Worm (Caenorhabditis elegans) whole organism, L3 larva: ENCODE measurements around the gene Y54F10BM.21.

Experiments used
- R02D3.7 ChIP-seq: fragments of 150-350 bp; optimal IDR thresholded peaks from 2 replicates; lab custom pipeline; 2014; ENCODE audit warnings: missing biosample characterization, missing genetic modification characterization
- ZK546.5 ChIP-seq: sonication (generic microtip); optimal IDR thresholded peaks from 2 replicates; lab custom pipeline; 2017; ENCODE audit warnings: missing biosample characterization, missing genetic modification characterization
- aly-2 ChIP-seq: fragments of 150-350 bp; optimal IDR thresholded peaks from 2 replicates; lab custom pipeline; 2014; ENCODE audit warnings: missing biosample characterization, missing genetic modification characterization
- ceh-16 ChIP-seq: sonication (generic microtip); optimal IDR thresholded peaks from 2 replicates; lab custom pipeline; 2017; ENCODE audit warnings: missing biosample characterization, missing genetic modification characterization
- ceh-28 ChIP-seq: fragments of 150-350 bp; optimal IDR thresholded peaks from 2 replicates; lab custom pipeline; 2014; ENCODE audit warnings: missing biosample characterization, missing genetic modification reagents, missing genetic modification characterization
- ceh-82 ChIP-seq: fragments of 150-350 bp; optimal IDR thresholded peaks from 2 replicates; lab custom pipeline; 2014; ENCODE audit warnings: missing biosample characterization, missing genetic modification characterization
- ceh-9 ChIP-seq: sonication (generic microtip); optimal IDR thresholded peaks from 2 replicates; lab custom pipeline; 2018; ENCODE audit warnings: missing biosample characterization, missing genetic modification characterization
- daf-12 ChIP-seq: fragments of 150-350 bp; optimal IDR thresholded peaks from 2 replicates; lab custom pipeline; 2014; ENCODE audit warnings: missing biosample characterization, missing genetic modification reagents, missing genetic modification characterization
- egl-27 ChIP-seq: sonication (generic microtip); optimal IDR thresholded peaks from 4 replicates; lab custom pipeline; 2017; ENCODE audit warnings: missing biosample characterization, missing genetic modification reagents, missing genetic modification characterization
- egl-5 ChIP-seq: fragments of 150-350 bp; optimal IDR thresholded peaks from 2 replicates; lab custom pipeline; 2017; ENCODE audit warnings: missing biosample characterization, missing genetic modification reagents, missing genetic modification characterization, inconsistent platforms
- elt-1 ChIP-seq: fragments of 150-350 bp; optimal IDR thresholded peaks from 2 replicates; lab custom pipeline; 2014; ENCODE audit warnings: missing biosample characterization, missing genetic modification characterization
- elt-2 ChIP-seq: sonication (generic microtip); optimal IDR thresholded peaks from 2 replicates; lab custom pipeline; 2016; ENCODE audit warnings: missing genetic modification reagents, mild to moderate bottlenecking, missing genetic modification characterization, missing compliant biosample characterization
- elt-3 ChIP-seq, 3 experiments: fragments of 150-350 bp in 1 of 3; sonication (generic microtip) in 2 of 3; optimal IDR thresholded peaks; 2 replicates in 2 of 3; 4 replicates in 1 of 3; lab custom pipeline; 2014 to 2017; ENCODE audit warnings: missing biosample characterization in 3 of 3, missing genetic modification characterization in 3 of 3
- eor-1 ChIP-seq, 2 experiments: fragments of 150-350 bp; optimal IDR thresholded peaks; 2 replicates each; lab custom pipeline; 2014 to 2018; ENCODE audit warnings: missing biosample characterization in 2 of 2, missing genetic modification characterization in 2 of 2
- fkh-2 ChIP-seq: fragments of 150-350 bp; optimal IDR thresholded peaks from 2 replicates; lab custom pipeline; 2014; ENCODE audit warnings: missing biosample characterization, missing genetic modification reagents, missing genetic modification characterization
- fos-1 ChIP-seq: fragments of 150-350 bp; optimal IDR thresholded peaks from 2 replicates; lab custom pipeline; 2014; ENCODE audit warnings: missing biosample characterization, missing genetic modification characterization
- jun-1 ChIP-seq: fragments of 150-350 bp; optimal IDR thresholded peaks from 2 replicates; lab custom pipeline; 2014; ENCODE audit warnings: missing biosample characterization, missing genetic modification reagents, missing genetic modification characterization
- lin-15B ChIP-seq: fragments of 150-350 bp; optimal IDR thresholded peaks from 2 replicates; lab custom pipeline; 2014; ENCODE audit warnings: missing biosample characterization, missing genetic modification characterization
- mdl-1 ChIP-seq: fragments of 150-350 bp; optimal IDR thresholded peaks from 2 replicates; lab custom pipeline; 2014; ENCODE audit warnings: missing biosample characterization, missing genetic modification characterization
- mml-1 ChIP-seq: fragments of 150-350 bp; sonication (generic microtip); optimal IDR thresholded peaks from 3 replicates; lab custom pipeline; 2014; ENCODE audit warnings: missing biosample characterization, missing genetic modification characterization
- nhr-12 ChIP-seq: fragments of 150-350 bp; optimal IDR thresholded peaks from 2 replicates; lab custom pipeline; 2014; ENCODE audit warnings: missing biosample characterization, missing genetic modification characterization
- nhr-23 ChIP-seq: fragments of 150-350 bp; optimal IDR thresholded peaks from 2 replicates; lab custom pipeline; 2014; ENCODE audit warnings: missing biosample characterization, missing genetic modification reagents, missing genetic modification characterization
- nhr-25 ChIP-seq: sonication (generic microtip); optimal IDR thresholded peaks from 2 replicates; lab custom pipeline; 2017; ENCODE audit warnings: missing biosample characterization, missing genetic modification characterization
- nhr-67 ChIP-seq: fragments of 150-350 bp; optimal IDR thresholded peaks from 2 replicates; lab custom pipeline; 2014; ENCODE audit warnings: missing biosample characterization, missing genetic modification characterization
- pha-4 ChIP-seq: fragments of 150-350 bp; optimal IDR thresholded peaks from 2 replicates; lab custom pipeline; 2014; ENCODE audit warnings: missing biosample characterization, missing genetic modification reagents, missing genetic modification characterization
- pqm-1 ChIP-seq: fragments of 150-350 bp; optimal IDR thresholded peaks from 2 replicates; lab custom pipeline; 2017; ENCODE audit warnings: missing biosample characterization, missing genetic modification characterization, inconsistent platforms
- sea-2 ChIP-seq: fragments of 150-350 bp; sonication (generic microtip); optimal IDR thresholded peaks from 4 replicates; lab custom pipeline; 2014; ENCODE audit warnings: missing biosample characterization, missing genetic modification reagents, missing genetic modification characterization
- skn-1 ChIP-seq: fragments of 150-350 bp; optimal IDR thresholded peaks from 2 replicates; lab custom pipeline; 2014; ENCODE audit warnings: missing biosample characterization, missing genetic modification characterization
- unc-39 ChIP-seq: sonication (generic microtip); optimal IDR thresholded peaks from 4 replicates; lab custom pipeline; 2017; ENCODE audit warnings: missing biosample characterization, missing genetic modification characterization
- unc-62 ChIP-seq: fragments of 150-350 bp; sonication (generic microtip); optimal IDR thresholded peaks from 4 replicates; lab custom pipeline; 2014; ENCODE audit warnings: missing biosample characterization, missing genetic modification reagents, missing genetic modification characterization
- zag-1 ChIP-seq: fragments of 150-350 bp; optimal IDR thresholded peaks from 2 replicates; lab custom pipeline; 2014; ENCODE audit warnings: missing biosample characterization, missing genetic modification characterization
- ztf-4 ChIP-seq: fragments of 150-350 bp; optimal IDR thresholded peaks from 2 replicates; lab custom pipeline; 2014; ENCODE audit warnings: missing biosample characterization, missing genetic modification characterization

Y54F10BM.21 gene

ce11 chrIII:2239587-2240144 lies 37.3 kb upstream of the Y54F10BM.21 start, which contains the start of gene C39B5.10:
C39B5.10 (minus strand) TSS chrIII:2239637.
- no peak for TF ChIP-seq ZK546.5 (tag; lab: Kevin White, UChicago)
- peak; percentile 93 for TF ChIP-seq elt-2
- no peak for TF ChIP-seq nhr-12
- TF ChIP-seq mdl-1 = no peak
- TF ChIP-seq jun-1 (tag; lab: Kevin White, UChicago) = peak; percentile 35
- no peak for TF ChIP-seq aly-2 (tag; lab: Kevin White, UChicago)
- TF ChIP-seq pqm-1 = peak; percentile 79

- TF ChIP-seq nhr-23 = no peak
- TF ChIP-seq unc-39 (tag; lab: Kevin White, UChicago) = no peak
- TF ChIP-seq egl-27 (tag; lab: Kevin White, UChicago) = no peak
- no peak for TF ChIP-seq nhr-12
- TF ChIP-seq ceh-9 = no peak
- TF ChIP-seq ceh-82 (tag; lab: Kevin White, UChicago) = no peak
- no peak for TF ChIP-seq eor-1 (tag; optimal IDR thresholded peaks at IDR 0.05; lab: Kevin White, UChicago)
- TF ChIP-seq elt-1 (tag; lab: Kevin White, UChicago) = no peak
- TF ChIP-seq daf-12 (tag; lab: Kevin White, UChicago) = no peak
- TF ChIP-seq pha-4 (tag; lab: Kevin White, UChicago) = no peak
- TF ChIP-seq skn-1 (tag; lab: Kevin White, UChicago) = no peak
Measured at ce11 chrIII:2240471-2240870, 36.5 kb upstream of the Y54F10BM.21 start, which contains the start of gene srz-56. srz-56 (plus strand) TSS chrIII:2240771.

ce11 chrIII:2243617-2244016 lies 33.3 kb upstream of the Y54F10BM.21 start:
- TF ChIP-seq ceh-16 (tag; lab: Kevin White, UChicago) (no peak), mml-1 (tag; lab: Kevin White, UChicago) (no peak), elt-2 (no peak), nhr-25 (tag; lab: Kevin White, UChicago) (no peak), ceh-28 (no peak), lin-15B (tag; lab: Kevin White, UChicago) (no peak), R02D3.7 (tag; lab: Kevin White, UChicago) (no peak), nhr-12 (no peak), ceh-9 (no peak), fkh-2 (tag; lab: Kevin White, UChicago) (no peak), nhr-67 (tag; lab: Kevin White, UChicago) (no peak), skn-1 (tag; lab: Kevin White, UChicago) (no peak), pha-4 (tag; lab: Kevin White, UChicago) (no peak)
- TF ChIP-seq, all 47 proteins: peak for 0

ce11 chrIII:2245727-2246126 lies 31.2 kb upstream of the Y54F10BM.21 start, which contains the start of gene srd-67:
srd-67 (minus strand) TSS chrIII:2245827.
- no peak for TF ChIP-seq ZK546.5 (tag; lab: Kevin White, UChicago)
- TF ChIP-seq R02D3.7 (tag; lab: Kevin White, UChicago) = no peak
- no peak for TF ChIP-seq ceh-16 (tag; lab: Kevin White, UChicago)
- no peak for TF ChIP-seq sea-2 (GFP tag; lab: Kevin White, UChicago)
- no peak for TF ChIP-seq nhr-12
- TF ChIP-seq egl-5 = no peak
- TF ChIP-seq ztf-4 = no peak
- no peak for TF ChIP-seq elt-3 (tag; optimal IDR thresholded peaks at IDR 0.05; lab: Kevin White, UChicago)
- no peak for TF ChIP-seq mdl-1
- no peak for TF ChIP-seq unc-62
- TF ChIP-seq ceh-82 (tag; lab: Kevin White, UChicago) = no peak
- TF ChIP-seq aly-2 (tag; lab: Kevin White, UChicago) = no peak
- no peak for TF ChIP-seq fos-1 (tag; lab: Kevin White, UChicago)
- no peak for TF ChIP-seq fkh-2 (tag; lab: Kevin White, UChicago)
- no peak for TF ChIP-seq jun-1 (tag; lab: Kevin White, UChicago)
- TF ChIP-seq daf-12 (tag; lab: Kevin White, UChicago) = no peak
- no peak for TF ChIP-seq zag-1 (tag; lab: Kevin White, UChicago)

- TF ChIP-seq pha-4 (tag; lab: Kevin White, UChicago) (no peak), eor-1 (tag; optimal IDR thresholded peaks at IDR 0.05; lab: Kevin White, UChicago) (no peak)
Measured at ce11 chrIII:2251348-2251747, 25.6 kb upstream of the Y54F10BM.21 start, which contains the start of gene fbxa-7. fbxa-7 (minus strand) TSS chrIII:2251448.
